Worm (Caenorhabditis elegans) whole organism, dauer: ENCODE data around the gene Y110A2AL.6.

Source experiments
- unc-62 ChIP-seq: sonication (generic microtip); optimal IDR thresholded peaks from 2 replicates; lab custom pipeline; 2017; ENCODE audit warnings: missing biosample characterization, missing genetic modification reagents, missing genetic modification characterization

Y110A2AL.6 gene

ce11 chrII:2841529-2841928, at the start of gene Y110A2AL.6:
Y110A2AL.6 (minus strand) TSS chrII:2841629.
- no peak for TF ChIP-seq unc-62 (GFP tag; lab: Kevin White, UChicago)

- TF ChIP-seq unc-62 (GFP tag; lab: Kevin White, UChicago) = no peak
Observed at ce11 chrII:2888957-2889630, 47.7 kb upstream of the Y110A2AL.6 start, which contains the start of gene pinn-1. pinn-1 (minus strand) TSS chrII:2889007.

- TF ChIP-seq unc-62 (GFP tag; lab: Kevin White, UChicago) = no peak
Observed at ce11 chrII:2885518-2886449, 44.4 kb upstream of the Y110A2AL.6 start.

- TF ChIP-seq unc-62 (GFP tag; lab: Kevin White, UChicago) = no peak
Observed at ce11 chrII:2884810-2885209, 43.4 kb upstream of the Y110A2AL.6 start, which contains the start of gene pigw-1. pigw-1 (minus strand) TSS chrII:2884910.

- no peak for TF ChIP-seq unc-62 (GFP tag; lab: Kevin White, UChicago)
Observed at ce11 chrII:2881088-2881487, 39.7 kb upstream of the Y110A2AL.6 start.

ce11 chrII:2878909-2879308, 37.5 kb upstream of the Y110A2AL.6 start:
- no peak for TF ChIP-seq unc-62 (GFP tag; lab: Kevin White, UChicago)

ce11 chrII:2874801-2875200, 33.4 kb upstream of the Y110A2AL.6 start, which contains the start of gene Y110A2AL.1:
Y110A2AL.1 (plus strand) TSS chrII:2875101.
- no peak for TF ChIP-seq unc-62 (GFP tag; lab: Kevin White, UChicago)

- TF ChIP-seq unc-62 (GFP tag; lab: Kevin White, UChicago) = no peak
Observed at ce11 chrII:2871816-2872215, 30.4 kb upstream of the Y110A2AL.6 start, which contains the start of gene Y110A2AL.10. Y110A2AL.10 (minus strand) TSS chrII:2871916.

- no peak for TF ChIP-seq unc-62 (GFP tag; lab: Kevin White, UChicago)
Observed at ce11 chrII:2867701-2868100, 26.3 kb upstream of the Y110A2AL.6 start, which contains the start of gene Y110A2AL.2. Y110A2AL.2 (plus strand) TSS chrII:2868001.

- no peak for TF ChIP-seq unc-62 (GFP tag; lab: Kevin White, UChicago)
Observed at ce11 chrII:2866541-2867124, 25.2 kb upstream of the Y110A2AL.6 start, which contains the start of the genes Y110A2AL.9 and Y110A2AL.3. Y110A2AL.9 (minus strand) TSS chrII:2866641. Y110A2AL.3 (plus strand) TSS chrII:2867074.

ce11 chrII:2865355-2865754, 23.9 kb upstream of the Y110A2AL.6 start:
- TF ChIP-seq unc-62 (GFP tag; lab: Kevin White, UChicago) = no peak

ce11 chrII:2864229-2864628, 22.8 kb upstream of the Y110A2AL.6 start, which contains the start of gene Y110A2AL.5:
Y110A2AL.5 (plus strand) TSS chrII:2864529.
- TF ChIP-seq unc-62 (GFP tag; lab: Kevin White, UChicago) = no peak

- no peak for TF ChIP-seq unc-62 (GFP tag; lab: Kevin White, UChicago)
Observed at ce11 chrII:2862557-2863035, 21.2 kb upstream of the Y110A2AL.6 start.

- no peak for TF ChIP-seq unc-62 (GFP tag; lab: Kevin White, UChicago)
Observed at ce11 chrII:2861385-2862099, 20.1 kb upstream of the Y110A2AL.6 start.
